Worm (Caenorhabditis elegans): ENCODE data around the gene T27D12.6.

DNA sequence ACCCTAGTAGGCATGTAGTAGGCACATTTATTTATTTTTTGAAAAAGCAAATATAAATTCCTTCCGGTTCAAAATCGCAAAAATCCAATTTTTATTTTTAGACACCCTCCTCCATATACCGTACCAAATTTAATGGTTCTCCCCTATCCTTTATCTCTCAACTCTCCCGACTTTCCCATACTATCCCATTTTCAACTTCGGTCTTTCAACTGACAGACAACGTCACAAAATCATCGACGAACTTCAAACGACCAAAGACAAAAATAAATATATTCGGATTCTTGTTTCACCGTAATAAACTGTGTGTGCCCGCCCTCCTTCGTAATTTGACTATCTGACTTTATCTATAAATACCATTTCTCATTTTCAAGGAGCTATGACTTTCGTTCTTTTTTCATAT, at the start of gene T27D12.6:
- TF ChIP-seq flt-1 (GFP tag; IDR thresholded peaks at IDR 0.05): no peak
- no peak for TF ChIP-seq ztf-23 (GFP tag; IDR thresholded peaks at IDR 0.05)
- TF ChIP-seq klf-2 (GFP tag; conservative IDR thresholded peaks at IDR 0.05): no peak
- no peak for TF ChIP-seq cog-1 (tag; optimal IDR thresholded peaks at IDR 0.05)
- TF ChIP-seq tab-1 (GFP tag; IDR thresholded peaks at IDR 0.05): no peak
- no peak for TF ChIP-seq T22C8.4 (GFP tag; IDR thresholded peaks at IDR 0.05)

All from whole organism, midembryonic.